Fruit fly (Drosophila melanogaster) whole organism, embryonic: ENCODE data around the gene Nrx-IV.

ENCODE experiments used
- CG11085 ChIP-seq: fragments of 200-800 bp; sonication (Bioruptor generic); IDR thresholded peaks from 2 replicates; pipeline ENCODE4 v1.3.6; 2022; ENCODE audit warnings: missing biosample characterization, missing genetic modification characterization
- CG14050 ChIP-seq: fragments of 200-800 bp; sonication (Bioruptor generic); IDR thresholded peaks from 3 replicates; pipeline ENCODE4 v1.3.6; 2022; ENCODE audit warnings: missing biosample characterization, missing genetic modification characterization
- CG14860 ChIP-seq: fragments of 200-800 bp; sonication (Bioruptor generic); IDR thresholded peaks from 3 replicates; pipeline ENCODE4 v1.3.6; 2022; ENCODE audit warnings: missing biosample characterization, missing genetic modification characterization; ENCODE audit not compliant: partially characterized antibody
- CG15479 ChIP-seq: fragments of 200-800 bp; sonication (Bioruptor generic); optimal IDR thresholded peaks from 3 replicates; lab custom pipeline; 2019; ENCODE audit warnings: missing biosample characterization, mild to moderate bottlenecking, missing genetic modification characterization, moderate library complexity
- CG17328 ChIP-seq: fragments of 200-800 bp; sonication (Bioruptor generic); IDR thresholded peaks from 2 replicates; pipeline ENCODE4 v1.3.6; 2022; ENCODE audit warnings: missing biosample characterization, missing genetic modification characterization
- CG17361 ChIP-seq: fragments of 200-800 bp; sonication (Bioruptor generic); IDR thresholded peaks from 3 replicates; pipeline ENCODE4 v1.3.6; 2022; ENCODE audit warnings: missing biosample characterization, missing genetic modification characterization
- CG17912 ChIP-seq: fragments of 200-800 bp; sonication (Bioruptor generic); optimal IDR thresholded peaks from 2 replicates; lab custom pipeline; 2018; ENCODE audit warnings: missing biosample characterization, mild to moderate bottlenecking, missing genetic modification characterization
- CG1832 ChIP-seq: fragments of 200-800 bp; sonication (Bioruptor generic); optimal IDR thresholded peaks from 2 replicates; lab custom pipeline; 2017; ENCODE audit warnings: missing biosample characterization, mild to moderate bottlenecking, missing genetic modification characterization, inconsistent platforms
- CG18619 ChIP-seq: fragments of 200-800 bp; sonication (Bioruptor generic); optimal IDR thresholded peaks from 3 replicates; lab custom pipeline; 2017; ENCODE audit warnings: missing biosample characterization, mild to moderate bottlenecking, missing genetic modification characterization
- CG2678 ChIP-seq: fragments of 200-800 bp; sonication (Bioruptor generic); optimal IDR thresholded peaks from 3 replicates; lab custom pipeline; 2019; ENCODE audit warnings: missing biosample characterization, mild to moderate bottlenecking, missing genetic modification characterization, moderate library complexity
- CG3995 ChIP-seq: fragments of 200-800 bp; sonication (Bioruptor generic); optimal IDR thresholded peaks from 3 replicates; lab custom pipeline; 2016; ENCODE audit warnings: missing biosample characterization, missing genetic modification characterization
- CG5180 ChIP-seq: fragments of 200-800 bp; sonication (Bioruptor generic); optimal IDR thresholded peaks from 3 replicates; lab custom pipeline; 2017; ENCODE audit warnings: missing biosample characterization, missing genetic modification characterization, mild to moderate bottlenecking, moderate library complexity, missing genetic modification reagents
- CG6175 ChIP-seq: fragments of 200-800 bp; sonication (Bioruptor generic); IDR thresholded peaks from 3 replicates; pipeline ENCODE4 v1.3.6; 2022; ENCODE audit warnings: missing biosample characterization, missing genetic modification characterization
- CG7556 ChIP-seq: fragments of 200-800 bp; sonication (Bioruptor generic); optimal IDR thresholded peaks from 2 replicates; lab custom pipeline; 2017; ENCODE audit warnings: missing biosample characterization, mild to moderate bottlenecking, missing genetic modification characterization
- CG9727 ChIP-seq: fragments of 200-800 bp; sonication (Bioruptor generic); optimal IDR thresholded peaks from 3 replicates; lab custom pipeline; 2017; ENCODE audit warnings: missing biosample characterization, mild to moderate bottlenecking, missing genetic modification characterization
- Camta ChIP-seq: fragments of 200-800 bp; sonication (Bioruptor generic); optimal IDR thresholded peaks from 2 replicates; lab custom pipeline; 2016; ENCODE audit warnings: missing biosample characterization, missing genetic modification characterization
- CrebB ChIP-seq: fragments of 200-800 bp; sonication (Bioruptor generic); optimal IDR thresholded peaks from 3 replicates; lab custom pipeline; 2018; ENCODE audit warnings: missing biosample characterization, mild to moderate bottlenecking, missing genetic modification characterization
- Dip2 ChIP-seq: fragments of 200-800 bp; sonication (Bioruptor generic); IDR thresholded peaks from 2 replicates; pipeline ENCODE4 v1.3.6; 2022; ENCODE audit warnings: missing biosample characterization, missing genetic modification characterization
- E2f2 ChIP-seq: fragments of 200-800 bp; sonication (Bioruptor generic); IDR thresholded peaks from 2 replicates; pipeline ENCODE4 v1.3.6; 2022; ENCODE audit warnings: missing biosample characterization, missing genetic modification characterization
- Ets97D ChIP-seq: fragments of 200-800 bp; sonication (Bioruptor generic); optimal IDR thresholded peaks from 3 replicates; lab custom pipeline; 2016; ENCODE audit warnings: missing biosample characterization, missing genetic modification characterization
- Fer1 ChIP-seq: fragments of 200-800 bp; sonication (Bioruptor generic); optimal IDR thresholded peaks from 2 replicates; lab custom pipeline; 2017; ENCODE audit warnings: missing biosample characterization, mild to moderate bottlenecking, missing genetic modification characterization
- HmgD ChIP-seq: fragments of 200-800 bp; sonication (Bioruptor generic); optimal IDR thresholded peaks from 3 replicates; lab custom pipeline; 2016; ENCODE audit warnings: missing biosample characterization, missing genetic modification characterization
- HmgZ ChIP-seq: fragments of 200-800 bp; sonication (Bioruptor generic); optimal IDR thresholded peaks from 2 replicates; lab custom pipeline; 2018; ENCODE audit warnings: missing biosample characterization, mild to moderate bottlenecking, missing genetic modification characterization
- Hr3 ChIP-seq: fragments of 200-800 bp; sonication (Bioruptor generic); optimal IDR thresholded peaks from 3 replicates; lab custom pipeline; 2016; ENCODE audit warnings: missing biosample characterization, missing genetic modification characterization
- Kr ChIP-seq: fragments of 200-800 bp; sonication (Bioruptor generic); optimal IDR thresholded peaks from 2 replicates; lab custom pipeline; 2017; ENCODE audit warnings: missing biosample characterization, mild to moderate bottlenecking, missing genetic modification characterization
- MBD-R2 ChIP-seq: fragments of 200-800 bp; sonication (Bioruptor generic); IDR thresholded peaks from 2 replicates; pipeline ENCODE4 v1.3.6; 2022; ENCODE audit warnings: missing biosample characterization, missing genetic modification characterization
- Max ChIP-seq: fragments of 200-800 bp; sonication (Bioruptor generic); optimal IDR thresholded peaks from 2 replicates; lab custom pipeline; 2016; ENCODE audit warnings: missing biosample characterization, mild to moderate bottlenecking, missing genetic modification characterization
- NC2β ChIP-seq: fragments of 200-800 bp; sonication (Bioruptor generic); optimal IDR thresholded peaks from 2 replicates; lab custom pipeline; 2016; ENCODE audit warnings: missing biosample characterization, missing genetic modification characterization
- Opbp ChIP-seq: fragments of 200-800 bp; sonication (Bioruptor generic); IDR thresholded peaks from 3 replicates; pipeline ENCODE4 v1.3.6; 2022; ENCODE audit warnings: missing biosample characterization, missing genetic modification characterization; ENCODE audit not compliant: partially characterized antibody
- PHDP ChIP-seq: fragments of 200-800 bp; sonication (Bioruptor generic); optimal IDR thresholded peaks from 3 replicates; lab custom pipeline; 2018; ENCODE audit warnings: missing biosample characterization, mild to moderate bottlenecking, missing genetic modification characterization, moderate library complexity
- Rfx ChIP-seq: fragments of 200-800 bp; sonication (Bioruptor generic); IDR thresholded peaks from 2 replicates; pipeline ENCODE4 v1.3.6; 2022; ENCODE audit warnings: missing biosample characterization, missing genetic modification characterization
- Rx ChIP-seq: fragments of 200-800 bp; sonication (Bioruptor generic); IDR thresholded peaks from 2 replicates; pipeline ENCODE4 v1.3.6; 2022; ENCODE audit warnings: missing biosample characterization, missing genetic modification characterization
- Spps ChIP-seq: fragments of 200-800 bp; sonication (Bioruptor generic); optimal IDR thresholded peaks from 2 replicates; lab custom pipeline; 2018; ENCODE audit warnings: missing biosample characterization, mild to moderate bottlenecking, missing genetic modification characterization
- Taf1 ChIP-seq: fragments of 200-800 bp; sonication (Bioruptor generic); IDR thresholded peaks from 2 replicates; pipeline ENCODE4 v1.3.6; 2022; ENCODE audit warnings: missing biosample characterization, missing genetic modification characterization
- Vsx1 ChIP-seq: fragments of 200-800 bp; sonication (Bioruptor generic); optimal IDR thresholded peaks from 2 replicates; lab custom pipeline; 2017; ENCODE audit warnings: missing biosample characterization, mild to moderate bottlenecking, missing genetic modification characterization, missing genetic modification reagents
- bab2 ChIP-seq: fragments of 200-800 bp; sonication (Bioruptor generic); optimal IDR thresholded peaks from 2 replicates; lab custom pipeline; 2016; ENCODE audit warnings: missing biosample characterization, missing genetic modification characterization
- chinmo ChIP-seq: fragments of 200-800 bp; sonication (Bioruptor generic); IDR thresholded peaks from 4 replicates; pipeline ENCODE4 v1.3.6; 2022; ENCODE audit warnings: missing biosample characterization, missing genetic modification characterization; ENCODE audit not compliant: partially characterized antibody
- ci ChIP-seq: fragments of 200-800 bp; sonication (Bioruptor generic); IDR thresholded peaks from 3 replicates; pipeline ENCODE4 v1.3.6; 2022; ENCODE audit warnings: missing biosample characterization, missing genetic modification characterization
- dmrt11E ChIP-seq: fragments of 200-800 bp; sonication (Bioruptor generic); optimal IDR thresholded peaks from 3 replicates; lab custom pipeline; 2018; ENCODE audit warnings: missing biosample characterization, mild to moderate bottlenecking, missing genetic modification characterization, moderate library complexity
- dpn ChIP-seq, 2 experiments: fragments of 200-800 bp; sonication (Bioruptor generic); optimal IDR thresholded peaks; 3 replicates each; lab custom pipeline; 2016; ENCODE audit warnings: missing biosample characterization in 2 of 2, missing genetic modification characterization in 2 of 2
- ems ChIP-seq: fragments of 200-800 bp; sonication (Bioruptor generic); optimal IDR thresholded peaks from 3 replicates; lab custom pipeline; 2016; ENCODE audit warnings: missing biosample characterization, missing genetic modification characterization
- ewg ChIP-seq: fragments of 200-800 bp; sonication (Bioruptor generic); optimal IDR thresholded peaks from 3 replicates; lab custom pipeline; 2017; ENCODE audit warnings: mild to moderate bottlenecking, missing biosample characterization, missing genetic modification reagents, missing genetic modification characterization
- fd102C ChIP-seq: fragments of 200-800 bp; sonication (Bioruptor generic); optimal IDR thresholded peaks from 2 replicates; lab custom pipeline; 2018; ENCODE audit warnings: missing biosample characterization, mild to moderate bottlenecking, missing genetic modification characterization, moderate library complexity
- fd96Cb ChIP-seq: fragments of 200-800 bp; sonication (Bioruptor generic); optimal IDR thresholded peaks from 2 replicates; lab custom pipeline; 2018; ENCODE audit warnings: missing biosample characterization, mild to moderate bottlenecking, missing genetic modification characterization, moderate library complexity
- jumu ChIP-seq: fragments of 200-800 bp; sonication (Bioruptor generic); optimal IDR thresholded peaks from 3 replicates; lab custom pipeline; 2016; ENCODE audit warnings: missing biosample characterization, missing genetic modification characterization
- lilli ChIP-seq: fragments of 200-800 bp; sonication (Bioruptor generic); optimal IDR thresholded peaks from 3 replicates; lab custom pipeline; 2016; ENCODE audit warnings: missing biosample characterization, missing genetic modification characterization
- shn ChIP-seq: fragments of 200-800 bp; sonication (Bioruptor generic); optimal IDR thresholded peaks from 3 replicates; lab custom pipeline; 2016; ENCODE audit warnings: missing biosample characterization, missing genetic modification characterization
- slbo ChIP-seq: fragments of 200-800 bp; sonication (Bioruptor generic); IDR thresholded peaks from 2 replicates; pipeline ENCODE4 v1.3.6; 2022; ENCODE audit warnings: missing biosample characterization, missing genetic modification characterization
- slp2 ChIP-seq: fragments of 200-800 bp; sonication (Bioruptor generic); optimal IDR thresholded peaks from 2 replicates; lab custom pipeline; 2016; ENCODE audit warnings: missing biosample characterization, missing genetic modification characterization
- sr ChIP-seq: fragments of 200-800 bp; sonication (Bioruptor generic); IDR thresholded peaks from 3 replicates; pipeline ENCODE4 v1.3.6; 2022; ENCODE audit warnings: missing biosample characterization, missing genetic modification characterization
- sug ChIP-seq: fragments of 200-800 bp; optimal IDR thresholded peaks from 2 replicates; lab custom pipeline; 2019; ENCODE audit warnings: missing biosample characterization, mild to moderate bottlenecking, missing genetic modification characterization, moderate library complexity
- ttk ChIP-seq: fragments of 200-800 bp; sonication (Bioruptor generic); IDR thresholded peaks from 2 replicates; pipeline ENCODE4 v2.1.2; 2022; ENCODE audit warnings: missing biosample characterization, missing genetic modification characterization
- zf30C ChIP-seq: fragments of 200-800 bp; sonication (Bioruptor generic); optimal IDR thresholded peaks from 3 replicates; lab custom pipeline; 2018; ENCODE audit warnings: missing biosample characterization, mild to moderate bottlenecking, missing genetic modification characterization

Gene Nrx-IV

DNA sequence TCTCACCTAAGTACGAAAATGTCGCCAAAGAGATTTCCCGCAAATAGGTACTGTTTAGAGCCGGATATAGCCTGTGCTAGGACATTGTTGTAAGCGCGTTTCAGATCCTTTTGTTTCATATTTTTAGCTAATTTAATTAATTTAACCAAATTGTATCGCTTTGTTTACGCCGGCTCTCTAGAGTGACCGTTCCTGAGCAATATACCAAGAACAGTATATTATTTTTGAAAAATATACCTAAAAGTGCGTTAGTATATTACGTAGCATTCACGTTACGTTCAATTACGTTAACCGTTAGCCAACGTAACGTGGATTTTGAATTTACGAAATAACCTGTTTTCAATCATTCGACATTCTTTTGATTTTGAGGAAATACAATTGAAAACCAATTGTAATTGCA, 47.2 kb downstream of the Nrx-IV start, which contains the start of gene thoc6 (continued):
- no peak for TF ChIP-seq bab2 (GFP tag; lab: Kevin White, UChicago)
- no peak for TF ChIP-seq fd102C
- 0 out of 2 replicates have a peak, but pooled peaks have one; percentile 38 for TF ChIP-seq E2f2 (GFP tag; lab: Robert Waterston, UW)
- TF ChIP-seq ems (GFP tag; lab: Kevin White, UChicago), result no peak
- no peak for TF ChIP-seq Hr3
- no peak for TF ChIP-seq HmgD (GFP tag; lab: Kevin White, UChicago)
- TF ChIP-seq PHDP, result no peak
- no peak for TF ChIP-seq Camta
- no peak for TF ChIP-seq Max (GFP tag; lab: Kevin White, UChicago)
- TF ChIP-seq Opbp (GFP tag; lab: Robert Waterston, UW), result no peak
- TF ChIP-seq CG9727 (GFP tag; lab: Kevin White, UChicago), result no peak
- TF ChIP-seq chinmo, result no peak
- TF ChIP-seq lilli (GFP tag; lab: Kevin White, UChicago), result no peak
- TF ChIP-seq CG6175 (GFP tag; lab: Robert Waterston, UW), result no peak
- TF ChIP-seq Rx (GFP tag; lab: Robert Waterston, UW), result no peak
- TF ChIP-seq ttk (GFP tag; lab: Robert Waterston, UW), result no peak
- TF ChIP-seq CG7556, result no peak
- TF ChIP-seq dpn (GFP tag; optimal IDR thresholded peaks at IDR 0.05; lab: Kevin White, UChicago), result no peak
- TF ChIP-seq slp2 (GFP tag; lab: Kevin White, UChicago), result no peak
- no peak for TF ChIP-seq CG18619 (GFP tag; lab: Kevin White, UChicago)
- TF ChIP-seq CG17912 (GFP tag; lab: Kevin White, UChicago), result no peak
- TF ChIP-seq ci (GFP tag; lab: Robert Waterston, UW), result no peak
- TF ChIP-seq slbo (GFP tag; lab: Robert Waterston, UW), result no peak
- no peak for TF ChIP-seq sug
- TF ChIP-seq HmgZ (tag; lab: Kevin White, UChicago), result no peak
- TF ChIP-seq fd96Cb, result no peak
- no peak for TF ChIP-seq CG1832 (GFP tag; lab: Kevin White, UChicago)
- no peak for TF ChIP-seq CG11085 (GFP tag; lab: Robert Waterston, UW)
- peak; percentile 77 for TF ChIP-seq MBD-R2 (GFP tag; lab: Robert Waterston, UW)
- no peak for TF ChIP-seq Fer1
- TF ChIP-seq CG17328 (GFP tag; lab: Robert Waterston, UW), result no peak
- no peak for TF ChIP-seq Rfx (GFP tag; lab: Robert Waterston, UW)
- TF ChIP-seq Kr, result no peak
- no peak for TF ChIP-seq Spps (tag; lab: Kevin White, UChicago)
- peak; percentile 9 for TF ChIP-seq Vsx1 (GFP tag; lab: Kevin White, UChicago)
- TF ChIP-seq jumu (GFP tag; lab: Kevin White, UChicago), result no peak
- TF ChIP-seq zf30C (GFP tag; lab: Kevin White, UChicago), result no peak
- TF ChIP-seq Taf1 (GFP tag; lab: Robert Waterston, UW), result no peak
- TF ChIP-seq CG14860 (GFP tag; lab: Robert Waterston, UW), result no peak
- no peak for TF ChIP-seq CrebB (tag; lab: Kevin White, UChicago)
- TF ChIP-seq CG5180 (GFP tag; lab: Kevin White, UChicago), result no peak
- TF ChIP-seq Ets97D (GFP tag; lab: Kevin White, UChicago), result peak; percentile 7
- no peak for TF ChIP-seq shn (GFP tag; lab: Kevin White, UChicago)
- TF ChIP-seq dmrt11E, result no peak
- no peak for TF ChIP-seq ewg (GFP tag; lab: Kevin White, UChicago)
- TF ChIP-seq NC2β (GFP tag; lab: Kevin White, UChicago), result no peak
- TF ChIP-seq sr (GFP tag; lab: Robert Waterston, UW), result no peak
- no peak for TF ChIP-seq CG2678 (tag; lab: Kevin White, UChicago)
- TF ChIP-seq CG17361 (GFP tag; lab: Robert Waterston, UW), result no peak
- no peak for TF ChIP-seq CG14050
- no peak for TF ChIP-seq CG15479
- no peak for TF ChIP-seq Dip2 (GFP tag; lab: Robert Waterston, UW)
- no peak for TF ChIP-seq CG3995 (GFP tag; lab: Kevin White, UChicago)
